Worm (Caenorhabditis elegans) whole organism, L4 larva: ENCODE data around the gene F14D7.6.

ENCODE experiments used
- F10B5.3 ChIP-seq: sonication (generic microtip); optimal IDR thresholded peaks from 2 replicates; lab custom pipeline; 2016; ENCODE audit warnings: mild to moderate bottlenecking, missing genetic modification characterization, missing compliant biosample characterization
- F44E2.7 ChIP-seq: fragments of 200-800 bp; sonication (Bioruptor generic); IDR thresholded peaks from 2 replicates; pipeline ENCODE4 v2.1.2; 2022; ENCODE audit warnings: missing genetic modification characterization, missing compliant biosample characterization
- T26A8.4 ChIP-seq: fragments of 200-800 bp; sonication (Bioruptor generic); IDR thresholded peaks from 2 replicates; pipeline ENCODE4 v1.3.6; 2022; ENCODE audit warnings: missing genetic modification characterization, missing compliant biosample characterization
- Y75B8A.6 ChIP-seq: fragments of 200-800 bp; sonication (Bioruptor generic); IDR thresholded peaks from 2 replicates; pipeline ENCODE4 v1.3.6; 2022; ENCODE audit warnings: missing genetic modification reagents, missing genetic modification characterization, missing compliant biosample characterization
- ZK546.5 ChIP-seq, 2 experiments: sonication (generic microtip); optimal IDR thresholded peaks; 2 replicates each; lab custom pipeline; 2017; ENCODE audit warnings: missing biosample characterization in 2 of 2, missing genetic modification characterization in 2 of 2
- aha-1 ChIP-seq: fragments of 150-350 bp; peaks from one replicate; lab custom pipeline; 2014; ENCODE audit warnings: missing biosample characterization, missing genetic modification characterization
- arid-1 ChIP-seq: fragments of 200-800 bp; sonication (Bioruptor generic); conservative IDR thresholded peaks from 2 replicates; pipeline ENCODE4 v1.3.6; 2022; ENCODE audit warnings: missing genetic modification reagents, missing genetic modification characterization, missing compliant biosample characterization
- attf-4 ChIP-seq: sonication (generic microtip); optimal IDR thresholded peaks from 3 replicates; lab custom pipeline; 2017; ENCODE audit warnings: missing biosample characterization, missing genetic modification characterization
- ceh-20 ChIP-seq: fragments of 200-800 bp; sonication (Bioruptor generic); IDR thresholded peaks from 2 replicates; pipeline ENCODE4 v1.3.6; 2022; ENCODE audit warnings: missing genetic modification reagents, missing genetic modification characterization, missing compliant biosample characterization
- ceh-32 ChIP-seq: sonication (generic microtip); optimal IDR thresholded peaks from 2 replicates; lab custom pipeline; 2016; ENCODE audit warnings: mild to moderate bottlenecking, missing genetic modification characterization, missing compliant biosample characterization; ENCODE audit not compliant: poor library complexity
- ceh-44 ChIP-seq: fragments of 200-800 bp; sonication (Bioruptor generic); IDR thresholded peaks from 2 replicates; pipeline ENCODE4 v1.3.6; 2022; ENCODE audit warnings: missing genetic modification reagents, missing genetic modification characterization, missing compliant biosample characterization
- cey-2 ChIP-seq: sonication (generic microtip); optimal IDR thresholded peaks from 3 replicates; lab custom pipeline; 2017; ENCODE audit warnings: missing genetic modification characterization, mild to moderate bottlenecking, missing compliant biosample characterization, antibody characterized with exemption, borderline replicate concordance; ENCODE audit not compliant: insufficient read depth
- daf-12 ChIP-seq: fragments of 150-350 bp; optimal IDR thresholded peaks from 2 replicates; lab custom pipeline; 2014; ENCODE audit warnings: missing biosample characterization, missing genetic modification reagents, missing genetic modification characterization
- daf-19 ChIP-seq: fragments of 200-800 bp; sonication (Bioruptor generic); conservative IDR thresholded peaks from 2 replicates; pipeline ENCODE4 v1.3.6; 2022; ENCODE audit warnings: missing genetic modification characterization, missing compliant biosample characterization
- dpl-1 ChIP-seq: fragments of 150-350 bp; optimal IDR thresholded peaks from 2 replicates; lab custom pipeline; 2014; ENCODE audit warnings: missing biosample characterization, missing genetic modification reagents, missing genetic modification characterization
- hif-1 ChIP-seq, 2 experiments: sonication (generic microtip); optimal IDR thresholded peaks; 2 replicates each; lab custom pipeline; 2016 to 2017; ENCODE audit warnings: missing compliant biosample characterization in 2 of 2, missing genetic modification characterization in 2 of 2, missing genetic modification reagents in 2 of 2, missing genotype in 2 of 2, mild to moderate bottlenecking in 1 of 2
- hlh-11 ChIP-seq: fragments of 200-800 bp; sonication (Bioruptor generic); optimal IDR thresholded peaks from 2 replicates; lab custom pipeline; 2018; ENCODE audit warnings: mild to moderate bottlenecking, missing genetic modification characterization, missing compliant biosample characterization
- jun-1 ChIP-seq: fragments of 150-350 bp; optimal IDR thresholded peaks from 2 replicates; lab custom pipeline; 2014; ENCODE audit warnings: missing biosample characterization, missing genetic modification reagents, missing genetic modification characterization
- lin-13 ChIP-seq: fragments of 150-350 bp; optimal IDR thresholded peaks from 2 replicates; lab custom pipeline; 2014; ENCODE audit warnings: missing biosample characterization, missing genetic modification reagents, missing genetic modification characterization
- lin-15B ChIP-seq: fragments of 150-350 bp; sonication (generic microtip); optimal IDR thresholded peaks from 3 replicates; lab custom pipeline; 2014; ENCODE audit warnings: missing biosample characterization, missing genetic modification characterization
- lin-29 ChIP-seq: fragments of 200-800 bp; sonication (Bioruptor generic); IDR thresholded peaks from 2 replicates; pipeline ENCODE4 v1.3.6; 2022; ENCODE audit warnings: missing genetic modification reagents, missing genetic modification characterization, missing compliant biosample characterization
- lin-38 ChIP-seq: fragments of 200-800 bp; sonication (Bioruptor generic); IDR thresholded peaks from 2 replicates; pipeline ENCODE4 v1.3.6; 2022; ENCODE audit warnings: missing genetic modification reagents, missing genetic modification characterization, missing compliant biosample characterization
- lir-3 ChIP-seq: sonication (generic microtip); optimal IDR thresholded peaks from 2 replicates; lab custom pipeline; 2016; ENCODE audit warnings: mild to moderate bottlenecking, missing genetic modification characterization, missing compliant biosample characterization
- lsy-2 ChIP-seq, 2 experiments: fragments of 150-350 bp in 1 of 2; sonication (generic microtip) in 1 of 2; optimal IDR thresholded peaks; 2 replicates each; lab custom pipeline; 2014 to 2017; ENCODE audit warnings: missing biosample characterization in 2 of 2, missing genetic modification characterization in 2 of 2
- madf-9 ChIP-seq: fragments of 200-800 bp; sonication (Bioruptor generic); conservative IDR thresholded peaks from 2 replicates; pipeline ENCODE4 v1.3.6; 2022; ENCODE audit warnings: missing genetic modification reagents, missing genetic modification characterization, missing compliant biosample characterization
- mes-2 ChIP-seq: sonication (generic microtip); optimal IDR thresholded peaks from 2 replicates; lab custom pipeline; 2016; ENCODE audit warnings: missing genotype, mild to moderate bottlenecking, missing genetic modification characterization, missing compliant biosample characterization; ENCODE audit not compliant: poor library complexity, severe bottlenecking
- mxl-3 ChIP-seq: fragments of 200-800 bp; sonication (Bioruptor generic); optimal IDR thresholded peaks from 2 replicates; lab custom pipeline; 2018; ENCODE audit warnings: mild to moderate bottlenecking, missing genetic modification characterization, missing compliant biosample characterization
- nhr-102 ChIP-seq: sonication (generic microtip); optimal IDR thresholded peaks from 2 replicates; lab custom pipeline; 2016; ENCODE audit warnings: mild to moderate bottlenecking, missing genetic modification characterization, moderate library complexity, missing compliant biosample characterization
- nhr-11 ChIP-seq: fragments of 150-350 bp; optimal IDR thresholded peaks from 2 replicates; lab custom pipeline; 2014; ENCODE audit warnings: missing biosample characterization, missing genetic modification characterization
- nhr-111 ChIP-seq: fragments of 200-800 bp; sonication (Bioruptor generic); optimal IDR thresholded peaks from 2 replicates; lab custom pipeline; 2018; ENCODE audit warnings: mild to moderate bottlenecking, missing genetic modification characterization, missing compliant biosample characterization
- nhr-237 ChIP-seq: sonication (generic microtip); optimal IDR thresholded peaks from 2 replicates; lab custom pipeline; 2017; ENCODE audit warnings: missing biosample characterization, missing genetic modification characterization
- nhr-41 ChIP-seq: fragments of 200-800 bp; sonication (Bioruptor generic); IDR thresholded peaks from 2 replicates; pipeline ENCODE4 v1.3.6; 2022; ENCODE audit warnings: missing genetic modification reagents, missing genetic modification characterization, missing compliant biosample characterization
- nhr-76 ChIP-seq: fragments of 150-350 bp; optimal IDR thresholded peaks from 2 replicates; lab custom pipeline; 2014; ENCODE audit warnings: missing biosample characterization, missing genetic modification characterization
- sdz-12 ChIP-seq: fragments of 200-800 bp; sonication (Bioruptor generic); optimal IDR thresholded peaks from 2 replicates; lab custom pipeline; 2018; ENCODE audit warnings: mild to moderate bottlenecking, missing genetic modification characterization, missing compliant biosample characterization
- set-16 ChIP-seq: fragments of 200-800 bp; sonication (Bioruptor generic); IDR thresholded peaks from 2 replicates; pipeline ENCODE4 v1.3.6; 2022; ENCODE audit warnings: missing genetic modification reagents, missing genetic modification characterization, missing compliant biosample characterization
- snpc-1.2 ChIP-seq: fragments of 200-800 bp; sonication (Bioruptor generic); IDR thresholded peaks from 2 replicates; pipeline ENCODE4 v1.3.6; 2022; ENCODE audit warnings: missing genetic modification reagents, missing genetic modification characterization, missing compliant biosample characterization
- snpc-4 ChIP-seq: fragments of 150-350 bp; optimal IDR thresholded peaks from 2 replicates; lab custom pipeline; 2014; ENCODE audit warnings: missing biosample characterization, missing genetic modification characterization
- unc-62 ChIP-seq, 3 experiments: fragments of 150-350 bp in 1 of 3; sonication (generic microtip); optimal IDR thresholded peaks in 2 of 3; peaks in 1 of 3; 1 replicate in 1 of 3; 2 replicates in 2 of 3; lab custom pipeline; 2014 to 2017; ENCODE audit warnings: missing biosample characterization in 3 of 3, missing genetic modification characterization in 3 of 3, missing genetic modification reagents in 3 of 3, missing genotype in 1 of 3
- zfp-2 ChIP-seq: sonication (generic microtip); optimal IDR thresholded peaks from 2 replicates; lab custom pipeline; 2016; ENCODE audit warnings: mild to moderate bottlenecking, missing genetic modification characterization, missing compliant biosample characterization
- zip-11 ChIP-seq: fragments of 200-800 bp; sonication (Bioruptor generic); IDR thresholded peaks from 2 replicates; pipeline ENCODE4 v1.3.6; 2022; ENCODE audit warnings: missing genetic modification characterization, missing compliant biosample characterization

Gene F14D7.6

DNA sequence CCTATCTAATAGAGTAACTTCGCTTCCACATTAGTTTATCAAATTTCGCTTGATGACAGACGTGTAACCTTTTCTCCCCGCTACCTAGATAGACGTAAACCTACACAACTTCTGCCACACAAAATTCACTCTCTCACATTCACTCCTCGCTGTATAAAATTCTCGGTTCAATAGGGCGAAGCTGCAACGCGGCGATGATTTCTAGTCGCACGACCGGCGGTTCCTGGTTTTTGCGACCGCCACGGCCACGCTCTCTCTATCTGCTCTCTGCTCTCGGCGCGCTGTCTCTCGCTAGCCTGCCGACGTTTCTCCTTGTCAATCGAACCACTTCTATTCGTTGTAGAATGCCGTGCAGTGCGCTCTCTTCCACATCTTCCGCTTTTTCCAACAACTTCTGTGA, 49.7 kb downstream of the F14D7.6 start (continued):
- no peak for TF ChIP-seq nhr-111 (GFP tag; lab: Kevin White, UChicago)
- no peak for TF ChIP-seq snpc-1.2 (GFP tag; lab: Robert Waterston, UW)
- no peak for TF ChIP-seq unc-62 (GFP tag; optimal IDR thresholded peaks at IDR 0.05 in 1 of 2; lab: Kevin White, UChicago)
- TF ChIP-seq unc-62 (tag; optimal IDR thresholded peaks at IDR 0.05; lab: Kevin White, UChicago) = no peak
- peak; percentile 67 to 81 for TF ChIP-seq lsy-2 (tag; optimal IDR thresholded peaks at IDR 0.05; lab: Kevin White, UChicago)
- no peak for TF ChIP-seq ceh-32
- peak; percentile 11 for TF ChIP-seq nhr-102
- TF ChIP-seq hlh-11 (tag; lab: Kevin White, UChicago) = peak; percentile 90
- no peak for TF ChIP-seq nhr-76
- TF ChIP-seq lin-29 = 0 out of 2 replicates have a peak, but pooled peaks have one; percentile 24
- TF ChIP-seq snpc-4 = no peak
- peak; percentile 45; the same call in 1 of the 2 replicates for TF ChIP-seq T26A8.4
- TF ChIP-seq ZK546.5 (tag; optimal IDR thresholded peaks at IDR 0.05; lab: Kevin White, UChicago) = no peak
- peak in 1 of 2 experiments; percentile 70 for TF ChIP-seq hif-1 (tag; optimal IDR thresholded peaks at IDR 0.05; lab: Kevin White, UChicago)
- 0 out of 2 replicates have a peak, but pooled peaks have one; percentile 31 for TF ChIP-seq F44E2.7 (GFP tag; lab: Robert Waterston, UW)
- TF ChIP-seq ceh-44 (GFP tag; lab: Robert Waterston, UW) = peak; percentile 21; the same call in 1 of the 2 replicates
- TF ChIP-seq lin-13 (GFP tag; lab: Kevin White, UChicago) = peak; percentile 87
- TF ChIP-seq zfp-2 (tag; lab: Kevin White, UChicago) = peak; percentile 15
- TF ChIP-seq set-16 (GFP tag; lab: Robert Waterston, UW) = peak; percentile 94
- 0 out of 2 replicates have a peak, but pooled peaks have one; percentile 40 for TF ChIP-seq nhr-41 (GFP tag; lab: Robert Waterston, UW)
- no peak for TF ChIP-seq zip-11 (GFP tag; lab: Robert Waterston, UW)
- TF ChIP-seq dpl-1 = peak; percentile 74
- TF ChIP-seq ceh-20 (GFP tag; lab: Robert Waterston, UW) = peak; percentile 76; the same call in 1 of the 2 replicates
- TF ChIP-seq jun-1 = peak; percentile 40
- TF ChIP-seq lin-38 (GFP tag; lab: Robert Waterston, UW) = peak; percentile 92
- 0 out of 2 replicates have a peak, but pooled peaks have one; percentile 5 for TF ChIP-seq arid-1 (GFP tag; lab: Robert Waterston, UW)
- TF ChIP-seq, all 104 proteins: peak for 56

DNA sequence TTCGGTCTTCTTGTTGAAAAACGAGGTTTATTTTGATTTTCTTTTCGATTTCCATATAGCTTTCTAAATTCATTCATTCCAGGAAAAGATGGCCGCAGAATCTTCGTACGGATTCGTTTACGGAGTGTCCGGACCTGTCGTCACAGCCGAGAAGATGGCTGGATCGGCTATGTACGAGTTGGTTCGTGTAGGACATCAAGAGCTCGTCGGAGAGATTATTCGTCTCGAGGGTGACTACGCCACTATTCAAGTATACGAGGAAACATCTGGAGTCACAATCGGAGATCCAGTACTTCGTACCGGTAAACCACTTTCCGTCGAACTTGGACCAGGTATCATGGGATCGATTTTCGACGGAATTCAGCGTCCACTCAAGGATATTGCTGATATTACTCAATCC, 50.4 kb downstream of the F14D7.6 start, which contains the start of gene vha-13:
TSS of gene vha-13 (plus strand) at position 81 of the 400 bp plus-strand sequence.
- TF ChIP-seq snpc-1.2 (GFP tag; lab: Robert Waterston, UW) (no peak), unc-62 (GFP tag; optimal IDR thresholded peaks at IDR 0.05 in 1 of 2; lab: Kevin White, UChicago) (peak in 1 of 2 experiments; percentile 72), unc-62 (tag; optimal IDR thresholded peaks at IDR 0.05; lab: Kevin White, UChicago) (no peak), sdz-12 (no peak)
- TF ChIP-seq, all 104 proteins: peak for 1

DNA sequence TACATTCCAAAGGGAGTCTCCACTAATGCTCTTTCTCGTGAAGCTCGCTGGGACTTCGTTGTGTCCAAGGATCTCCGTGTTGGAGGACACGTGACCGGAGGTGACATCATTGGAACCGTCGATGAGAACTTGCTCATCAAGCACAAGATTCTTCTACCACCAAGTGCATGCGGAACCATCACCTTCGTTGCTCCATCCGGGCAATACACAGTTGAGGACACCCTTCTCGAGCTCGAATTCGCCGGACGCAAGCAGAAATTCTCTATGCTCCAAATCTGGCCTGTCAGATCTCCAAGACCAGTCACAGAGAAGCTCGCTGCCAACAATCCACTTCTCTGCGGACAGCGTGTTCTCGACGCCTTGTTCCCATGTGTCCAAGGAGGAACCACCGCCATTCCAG, 50.8 kb downstream of the F14D7.6 start:
- no peak for TF ChIP-seq lin-13 (GFP tag; lab: Kevin White, UChicago)
- TF ChIP-seq nhr-237 (tag; lab: Kevin White, UChicago) = no peak
- TF ChIP-seq attf-4 (tag; lab: Kevin White, UChicago) = no peak
- peak; percentile 56 for TF ChIP-seq set-16 (GFP tag; lab: Robert Waterston, UW)
- no peak for TF ChIP-seq Y75B8A.6 (GFP tag; lab: Robert Waterston, UW)
- TF ChIP-seq madf-9 = no peak
- peak; percentile 81 for TF ChIP-seq aha-1 (tag; lab: Kevin White, UChicago)
- no peak for TF ChIP-seq nhr-11 (tag; lab: Kevin White, UChicago)
- no peak for TF ChIP-seq sdz-12
- no peak for TF ChIP-seq nhr-76
- no peak for TF ChIP-seq arid-1 (GFP tag; lab: Robert Waterston, UW)
- TF ChIP-seq mxl-3 (GFP tag; lab: Kevin White, UChicago) = peak; percentile 5
- TF ChIP-seq daf-19 = no peak
- no peak for TF ChIP-seq lin-15B (tag; lab: Kevin White, UChicago)
- TF ChIP-seq jun-1 = no peak
- TF ChIP-seq lir-3 (tag; lab: Kevin White, UChicago) = no peak
- no peak for TF ChIP-seq F10B5.3 (tag; lab: Kevin White, UChicago)
- no peak for TF ChIP-seq hlh-11 (tag; lab: Kevin White, UChicago)
- TF ChIP-seq mes-2 (tag; lab: Kevin White, UChicago) = no peak
- no peak for TF ChIP-seq daf-12 (tag; lab: Kevin White, UChicago)
- TF ChIP-seq cey-2 = no peak
